Fruit fly (Drosophila melanogaster): Measurements from ENCODE around the gene emb.
A peak's percentile ranks its signal among the peaks of the same experiment; 100 is the strongest.

The emb gene

DNA sequence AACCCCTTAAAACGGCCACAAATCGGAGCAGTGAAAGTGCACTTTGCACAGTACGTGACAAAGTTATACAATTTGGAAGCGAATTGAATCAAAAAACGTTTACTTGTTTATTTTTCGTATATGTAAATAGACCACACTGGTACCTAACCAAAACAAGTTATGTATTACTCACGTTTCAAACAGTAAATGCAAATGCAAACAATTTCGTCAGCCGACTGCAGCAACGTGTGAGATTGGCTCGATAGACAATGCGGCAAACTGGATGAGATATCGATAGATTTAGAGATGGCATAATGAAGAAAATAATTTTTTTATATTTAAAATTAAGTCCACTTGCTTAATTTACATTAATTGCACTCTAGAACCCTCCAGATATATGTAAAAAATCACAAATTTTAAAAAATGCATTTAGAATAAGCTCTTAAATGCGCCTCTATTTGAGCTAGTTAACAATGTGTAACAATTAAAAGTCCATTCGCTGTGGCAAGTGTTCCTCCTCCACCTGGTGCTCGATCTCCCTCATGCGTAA, 21.8 kb upstream of the emb start, which contains the start of gene AlaRS (continued):
- no peak for TF ChIP-seq CG12236 (GFP tag; optimal IDR thresholded peaks at IDR 0.05)
- TF ChIP-seq CoRest (tag; optimal IDR thresholded peaks at IDR 0.05), result peak; percentile 42
- TF ChIP-seq CG4360 (GFP tag; IDR thresholded peaks at IDR 0.05), result no peak
- no peak; the same call in 2 of the 3 replicates for TF ChIP-seq ken (GFP tag; IDR thresholded peaks at IDR 0.05)
- peak; percentile 57; the same call in 1 of the 2 replicates for TF ChIP-seq bbx (GFP tag; IDR thresholded peaks at IDR 0.05; ENCODE audit: partially characterized antibody)
- no peak for TF ChIP-seq mld (GFP tag; IDR thresholded peaks at IDR 0.05; ENCODE audit: partially characterized antibody)
- TF ChIP-seq CG18011 (GFP tag; optimal IDR thresholded peaks at IDR 0.05), result no peak
- no peak for TF ChIP-seq CG1832 (GFP tag; optimal IDR thresholded peaks at IDR 0.05)
- TF ChIP-seq zfh2 (GFP tag; optimal IDR thresholded peaks at IDR 0.05), result no peak
- no peak for TF ChIP-seq zf30C (GFP tag; optimal IDR thresholded peaks at IDR 0.05)
- TF ChIP-seq CG11560 (tag; IDR thresholded peaks at IDR 0.05), result no peak
- no peak for TF ChIP-seq toy (GFP tag; IDR thresholded peaks at IDR 0.05)
- TF ChIP-seq CG15073 (GFP tag; optimal IDR thresholded peaks at IDR 0.05), result no peak
- TF ChIP-seq CG4820 (GFP tag; optimal IDR thresholded peaks at IDR 0.05), result peak; percentile 17
- TF ChIP-seq row (GFP tag; IDR thresholded peaks at IDR 0.05), result peak; percentile 79
- TF ChIP-seq Fer2 (tag; optimal IDR thresholded peaks at IDR 0.05), result no peak
- TF ChIP-seq CHES-1-like (GFP tag; optimal IDR thresholded peaks at IDR 0.05), result no peak
- peak; percentile 36 for TF ChIP-seq Max (GFP tag; optimal IDR thresholded peaks at IDR 0.05)
- peak; percentile 68 for TF ChIP-seq Dref (GFP tag; IDR thresholded peaks at IDR 0.05)
- TF ChIP-seq ato (GFP tag; IDR thresholded peaks at IDR 0.05; ENCODE audit: partially characterized antibody), result no peak
- no peak for TF ChIP-seq NFAT (GFP tag; IDR thresholded peaks at IDR 0.05)
- peak; percentile 42 for TF ChIP-seq CG11504 (tag; optimal IDR thresholded peaks at IDR 0.05)
- TF ChIP-seq trh (GFP tag; optimal IDR thresholded peaks at IDR 0.05), result no peak
- TF ChIP-seq Nf-YA (GFP tag; IDR thresholded peaks at IDR 0.05), result no peak
- peak; percentile 13; the same call in 1 of the 3 replicates for TF ChIP-seq tgo (GFP tag; IDR thresholded peaks at IDR 0.05)
- TF ChIP-seq nmo (GFP tag; optimal IDR thresholded peaks at IDR 0.05), result peak; percentile 41
- no peak for TF ChIP-seq CG7357 (GFP tag; IDR thresholded peaks at IDR 0.05)
- TF ChIP-seq stwl (tag; optimal IDR thresholded peaks at IDR 0.05), result peak; percentile 45
- peak; percentile 1 for TF ChIP-seq Nf-YB (GFP tag; optimal IDR thresholded peaks at IDR 0.05)
- TF ChIP-seq TFAM (GFP tag; optimal IDR thresholded peaks at IDR 0.05), result no peak
- TF ChIP-seq CG31365 (tag; optimal IDR thresholded peaks at IDR 0.05), result no peak
- no peak for TF ChIP-seq CG10321 (GFP tag; IDR thresholded peaks at IDR 0.05)
- TF ChIP-seq corto (GFP tag; optimal IDR thresholded peaks at IDR 0.05), result peak; percentile 50
- TF ChIP-seq HmgD (GFP tag; optimal IDR thresholded peaks at IDR 0.05), result no peak
- no peak for TF ChIP-seq peb (GFP tag; IDR thresholded peaks at IDR 0.05)
- no peak for TF ChIP-seq Sry-β (GFP tag; optimal IDR thresholded peaks at IDR 0.05)
- TF ChIP-seq CG32532 (GFP tag; IDR thresholded peaks at IDR 0.05), result no peak; the same call in 1 of the 2 replicates
- TF ChIP-seq wek (GFP tag; optimal IDR thresholded peaks at IDR 0.05), result no peak
- peak; percentile 25 for TF ChIP-seq zen (tag; optimal IDR thresholded peaks at IDR 0.05)
- peak in 1 of 2 experiments; percentile 4 for TF ChIP-seq crp (GFP tag; optimal IDR thresholded peaks at IDR 0.05)
- TF ChIP-seq ftz-f1 (GFP tag; optimal IDR thresholded peaks at IDR 0.05), result no peak
- TF ChIP-seq seq (GFP tag; IDR thresholded peaks at IDR 0.05), result no peak
- TF ChIP-seq Ssrp (tag; optimal IDR thresholded peaks at IDR 0.05), result peak; percentile 4
- TF ChIP-seq Gug (GFP tag; IDR thresholded peaks at IDR 0.05), result no peak
- 0 out of 3 replicates have a peak, but pooled peaks have one; percentile 26 for TF ChIP-seq CG34422 (GFP tag; IDR thresholded peaks at IDR 0.05)
- TF ChIP-seq sens (GFP tag), result peak; percentile 88
- no peak for TF ChIP-seq ap (GFP tag; IDR thresholded peaks at IDR 0.05)
- no peak for TF ChIP-seq luna (GFP tag; optimal IDR thresholded peaks at IDR 0.05)
- peak; percentile 66 for TF ChIP-seq CG2120 (GFP tag; optimal IDR thresholded peaks at IDR 0.05)
- no peak for TF ChIP-seq CG16863 (GFP tag; optimal IDR thresholded peaks at IDR 0.05)
- TF ChIP-seq CG14441 (GFP tag; IDR thresholded peaks at IDR 0.05), result no peak
